Fruit fly (Drosophila melanogaster): ENCODE results near the gene Vha13.

dm6 chr3R:19634649-19635048, 9.5 kb downstream of the Vha13 start, which contains the start of gene CG34138:
- TF ChIP-seq Myc (optimal IDR thresholded peaks at IDR 0.05) (no peak), insv (optimal IDR thresholded peaks at IDR 0.05) (no peak), Sin3A (optimal IDR thresholded peaks at IDR 0.05) (no peak), psq (optimal IDR thresholded peaks at IDR 0.05) (no peak)

Measured in Kc167 (cell line).